Worm (Caenorhabditis elegans) whole organism, mixed stage, embryonic: ENCODE results near the gene pod-1.
A peak's percentile ranks its signal among the peaks of the same experiment; 100 is the strongest.

Experiments
- M03D4.4 ChIP-seq: sonication (generic microtip); optimal IDR thresholded peaks from 2 replicates; lab custom pipeline; 2017; ENCODE audit warnings: mild to moderate bottlenecking, missing genetic modification characterization, missing compliant biosample characterization
- bed-3 ChIP-seq: fragments of 200-800 bp; sonication (Bioruptor generic); optimal IDR thresholded peaks from 3 replicates; lab custom pipeline; 2018; ENCODE audit warnings: mild to moderate bottlenecking, missing genetic modification characterization, moderate library complexity, missing compliant biosample characterization
- blmp-1 ChIP-seq: fragments of 150-350 bp; optimal IDR thresholded peaks from 2 replicates; lab custom pipeline; 2014; ENCODE audit warnings: missing biosample characterization, missing genetic modification characterization
- ceh-39 ChIP-seq: fragments of 150-350 bp; optimal IDR thresholded peaks from 2 replicates; lab custom pipeline; 2014; ENCODE audit warnings: missing biosample characterization, missing genetic modification characterization
- ceh-43 ChIP-seq: fragments of 200-800 bp; sonication (Bioruptor generic); optimal IDR thresholded peaks from 2 replicates; lab custom pipeline; 2018; ENCODE audit warnings: mild to moderate bottlenecking, missing genetic modification characterization, moderate library complexity, missing compliant biosample characterization
- ceh-83 ChIP-seq: fragments of 200-800 bp; sonication (Bioruptor generic); optimal IDR thresholded peaks from 2 replicates; lab custom pipeline; 2018; ENCODE audit warnings: mild to moderate bottlenecking, missing genetic modification characterization, missing compliant biosample characterization
- ces-1 ChIP-seq: fragments of 150-350 bp; optimal IDR thresholded peaks from 2 replicates; lab custom pipeline; 2014; ENCODE audit warnings: missing biosample characterization, missing genetic modification reagents, missing genetic modification characterization
- cnd-1 ChIP-seq: fragments of 200-800 bp; sonication (Bioruptor generic); optimal IDR thresholded peaks from 2 replicates; lab custom pipeline; 2018; ENCODE audit warnings: mild to moderate bottlenecking, missing genetic modification characterization, missing compliant biosample characterization
- drap-1 ChIP-seq: fragments of 200-800 bp; sonication (Bioruptor generic); optimal IDR thresholded peaks from 3 replicates; lab custom pipeline; 2018; ENCODE audit warnings: mild to moderate bottlenecking, missing genetic modification characterization, missing compliant biosample characterization
- elt-1 ChIP-seq: sonication (generic microtip); optimal IDR thresholded peaks from 2 replicates; lab custom pipeline; 2017; ENCODE audit warnings: missing genetic modification characterization, mild to moderate bottlenecking, missing compliant biosample characterization, antibody characterized with exemption, moderate library complexity, borderline replicate concordance; ENCODE audit not compliant: insufficient read depth
- elt-3 ChIP-seq: fragments of 150-350 bp; optimal IDR thresholded peaks from 2 replicates; lab custom pipeline; 2014; ENCODE audit warnings: missing biosample characterization, missing genetic modification characterization
- ham-2 ChIP-seq: fragments of 200-800 bp; sonication (Bioruptor generic); optimal IDR thresholded peaks from 2 replicates; lab custom pipeline; 2018; ENCODE audit warnings: mild to moderate bottlenecking, missing genetic modification characterization, missing compliant biosample characterization
- hlh-1 ChIP-seq: fragments of 150-350 bp; optimal IDR thresholded peaks from 2 replicates; lab custom pipeline; 2014; ENCODE audit warnings: missing biosample characterization, missing genetic modification reagents, missing genetic modification characterization
- lin-13 ChIP-seq: fragments of 150-350 bp; optimal IDR thresholded peaks from 2 replicates; lab custom pipeline; 2014; ENCODE audit warnings: missing biosample characterization, missing genetic modification characterization
- lin-32 ChIP-seq: fragments of 200-800 bp; sonication (Bioruptor generic); optimal IDR thresholded peaks from 2 replicates; lab custom pipeline; 2018; ENCODE audit warnings: mild to moderate bottlenecking, missing genetic modification characterization, missing compliant biosample characterization
- lsy-2 ChIP-seq: fragments of 150-350 bp; optimal IDR thresholded peaks from 2 replicates; lab custom pipeline; 2014; ENCODE audit warnings: missing biosample characterization, missing genetic modification characterization
- mep-1 ChIP-seq: fragments of 150-350 bp; optimal IDR thresholded peaks from 2 replicates; lab custom pipeline; 2017; ENCODE audit warnings: missing biosample characterization, missing genetic modification reagents, missing genetic modification characterization, inconsistent platforms
- mls-2 ChIP-seq: sonication (generic microtip); optimal IDR thresholded peaks from 2 replicates; lab custom pipeline; 2016; ENCODE audit warnings: mild to moderate bottlenecking, missing genetic modification characterization, moderate library complexity, missing compliant biosample characterization
- nhr-12 ChIP-seq: fragments of 150-350 bp; optimal IDR thresholded peaks from 2 replicates; lab custom pipeline; 2014; ENCODE audit warnings: missing biosample characterization, missing genetic modification characterization
- nhr-2 ChIP-seq: fragments of 150-350 bp; optimal IDR thresholded peaks from 2 replicates; lab custom pipeline; 2014; ENCODE audit warnings: missing biosample characterization, missing genetic modification characterization
- nhr-237 ChIP-seq: fragments of 150-350 bp; optimal IDR thresholded peaks from 2 replicates; lab custom pipeline; 2014; ENCODE audit warnings: missing biosample characterization, missing genetic modification characterization
- nhr-28 ChIP-seq: fragments of 150-350 bp; optimal IDR thresholded peaks from 2 replicates; lab custom pipeline; 2014; ENCODE audit warnings: missing biosample characterization, missing genetic modification characterization
- nhr-76 ChIP-seq: sonication (generic microtip); optimal IDR thresholded peaks from 2 replicates; lab custom pipeline; 2017; ENCODE audit warnings: missing biosample characterization, missing genetic modification characterization
- pha-4 ChIP-seq: fragments of 150-350 bp; optimal IDR thresholded peaks from 2 replicates; lab custom pipeline; 2018; ENCODE audit warnings: missing biosample characterization, missing genetic modification reagents, missing genetic modification characterization
- sem-2 ChIP-seq: fragments of 200-800 bp; sonication (Bioruptor generic); optimal IDR thresholded peaks from 2 replicates; lab custom pipeline; 2018; ENCODE audit warnings: mild to moderate bottlenecking, missing genetic modification characterization, missing compliant biosample characterization
- snpc-4 ChIP-seq: fragments of 150-350 bp; optimal IDR thresholded peaks from 2 replicates; lab custom pipeline; 2014; ENCODE audit warnings: missing biosample characterization, missing genetic modification characterization
- sptf-1 ChIP-seq: sonication (generic microtip); optimal IDR thresholded peaks from 2 replicates; lab custom pipeline; 2017; ENCODE audit warnings: mild to moderate bottlenecking, missing genetic modification characterization, moderate library complexity, missing compliant biosample characterization
- tbx-8 ChIP-seq: fragments of 200-800 bp; sonication (Bioruptor generic); optimal IDR thresholded peaks from 2 replicates; lab custom pipeline; 2018; ENCODE audit warnings: mild to moderate bottlenecking, missing genetic modification characterization, moderate library complexity, missing compliant biosample characterization
- unc-120 ChIP-seq: sonication (generic microtip); optimal IDR thresholded peaks from 2 replicates; lab custom pipeline; 2017; ENCODE audit warnings: missing genetic modification characterization, missing compliant biosample characterization; ENCODE audit not compliant: poor library complexity, severe bottlenecking
- unc-62 ChIP-seq: fragments of 150-350 bp; optimal IDR thresholded peaks from 2 replicates; lab custom pipeline; 2014; ENCODE audit warnings: missing biosample characterization, missing genetic modification reagents, missing genetic modification characterization
- zip-8 ChIP-seq: fragments of 150-350 bp; optimal IDR thresholded peaks from 2 replicates; lab custom pipeline; 2014; ENCODE audit warnings: missing biosample characterization, missing genetic modification characterization

The pod-1 gene

DNA sequence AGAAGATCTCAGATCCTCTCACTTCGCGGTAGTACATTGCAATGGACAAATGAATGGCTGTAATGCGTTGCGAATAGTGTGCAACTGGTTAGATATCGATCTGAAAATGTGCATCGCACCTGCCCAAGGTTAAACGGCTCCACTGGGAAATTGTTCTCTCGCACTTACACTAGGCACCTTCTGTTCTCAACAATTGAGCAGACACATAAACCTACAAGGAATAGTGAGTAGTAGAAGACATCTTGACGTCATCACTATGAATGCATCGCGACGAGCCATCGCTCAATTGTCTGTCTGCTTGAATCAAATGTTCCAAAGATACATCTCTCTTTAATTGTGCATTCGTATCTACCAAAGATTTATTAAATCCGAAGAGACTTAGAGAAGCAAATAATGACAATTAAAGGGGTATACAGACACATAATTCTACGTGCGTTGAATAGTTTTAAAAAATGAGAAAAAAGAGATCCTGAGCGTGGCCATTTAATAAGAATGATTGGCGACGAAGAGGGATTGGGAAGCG is 39.1 kb upstream of the pod-1 start, which contains the start of gene T05D4.2:
T05D4.2 (minus strand) TSS at position 83 of the 523 bp plus-strand sequence.
- no peak for TF ChIP-seq elt-1
- TF ChIP-seq nhr-12 (tag; lab: Kevin White, UChicago) = no peak

DNA sequence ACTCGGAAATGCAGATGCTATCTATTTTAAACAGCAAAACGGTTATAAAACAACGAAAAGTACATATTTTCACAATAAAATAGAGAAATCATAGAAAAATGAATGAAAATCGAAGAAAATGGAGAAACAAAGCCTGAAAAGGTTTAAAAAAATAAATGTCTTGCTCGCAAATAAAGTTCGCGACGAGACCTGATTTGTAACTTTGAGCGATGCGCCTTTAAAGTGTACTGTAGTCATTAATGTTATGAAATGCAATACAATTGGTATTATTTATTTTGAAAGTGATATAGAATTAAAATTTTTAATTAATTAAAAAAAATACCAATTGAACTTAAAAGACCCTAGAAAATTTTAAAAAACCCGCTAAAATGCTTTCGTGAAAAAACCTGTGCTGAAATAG is 37.3 kb upstream of the pod-1 start:
- TF ChIP-seq nhr-2 (tag; lab: Kevin White, UChicago) (no peak), lin-32 (GFP tag; lab: Kevin White, UChicago) (no peak), tbx-8 (no peak), bed-3 (no peak), ces-1 (GFP tag; lab: Kevin White, UChicago) (no peak), ceh-39 (tag; lab: Kevin White, UChicago) (no peak), elt-1 (no peak), lsy-2 (tag; lab: Kevin White, UChicago) (no peak), nhr-76 (no peak), cnd-1 (tag; lab: Kevin White, UChicago) (no peak), nhr-12 (tag; lab: Kevin White, UChicago) (no peak), zip-8 (tag; lab: Kevin White, UChicago) (no peak), snpc-4 (tag; lab: Kevin White, UChicago) (no peak), pha-4 (tag; lab: Kevin White, UChicago) (no peak), unc-120 (tag; lab: Kevin White, UChicago) (no peak), ceh-43 (no peak), mep-1 (tag; lab: Kevin White, UChicago) (no peak), M03D4.4 (no peak), ceh-83 (GFP tag; lab: Kevin White, UChicago) (no peak), sem-2 (no peak)

DNA sequence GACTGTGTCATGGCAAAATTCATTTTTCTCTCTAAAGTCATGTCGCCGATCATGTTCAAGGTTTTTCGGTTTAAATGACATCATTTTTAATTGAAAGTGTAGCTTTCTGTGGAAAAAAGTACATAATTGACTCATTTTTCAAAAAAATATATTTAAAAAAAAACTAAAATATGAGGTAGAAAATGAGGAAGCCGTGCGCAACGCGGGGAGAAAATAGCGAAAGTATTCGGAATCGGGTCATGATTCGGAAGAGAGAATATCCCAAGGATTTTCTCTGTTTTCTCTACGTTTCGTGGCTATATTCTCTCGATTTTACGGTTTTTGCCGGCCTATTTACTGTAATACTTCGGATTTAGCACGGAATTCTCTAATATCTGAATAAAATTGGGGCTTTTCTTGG is 36.8 kb upstream of the pod-1 start:
- TF ChIP-seq drap-1 (GFP tag; lab: Kevin White, UChicago) (no peak), ham-2 (GFP tag; lab: Kevin White, UChicago) (peak; percentile 67), blmp-1 (tag; lab: Kevin White, UChicago) (peak; percentile 91)

DNA sequence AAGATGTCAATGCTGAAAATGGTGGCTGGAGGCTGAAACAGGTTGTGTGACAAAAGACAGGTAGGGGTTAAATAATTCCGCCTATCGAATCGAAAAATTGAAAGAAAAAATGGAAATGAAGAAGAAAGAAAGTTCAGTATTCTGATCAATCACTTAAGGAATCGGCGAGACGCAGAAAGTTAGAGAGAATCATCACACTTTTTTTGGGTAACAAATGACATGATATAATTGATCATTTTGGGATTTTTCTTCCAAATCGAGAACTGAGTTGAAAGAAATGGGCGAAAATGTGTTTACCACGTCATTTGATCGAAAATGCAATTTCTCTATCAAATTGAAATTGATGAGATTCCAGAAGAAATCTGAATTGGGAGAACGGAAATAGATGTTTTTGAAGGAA is 32.1 kb upstream of the pod-1 start:
- no peak for TF ChIP-seq nhr-28 (tag; lab: Kevin White, UChicago)
- TF ChIP-seq pha-4 (tag; lab: Kevin White, UChicago) = no peak
- no peak for TF ChIP-seq zip-8 (tag; lab: Kevin White, UChicago)
- TF ChIP-seq M03D4.4 = no peak
- TF ChIP-seq ces-1 (GFP tag; lab: Kevin White, UChicago) = no peak
- no peak for TF ChIP-seq sem-2
- no peak for TF ChIP-seq sptf-1 (tag; lab: Kevin White, UChicago)
- TF ChIP-seq snpc-4 (tag; lab: Kevin White, UChicago) = no peak
- no peak for TF ChIP-seq mls-2
- TF ChIP-seq cnd-1 (tag; lab: Kevin White, UChicago) = no peak
- TF ChIP-seq lsy-2 (tag; lab: Kevin White, UChicago) = no peak
- TF ChIP-seq blmp-1 (tag; lab: Kevin White, UChicago) = no peak
- TF ChIP-seq ceh-83 (GFP tag; lab: Kevin White, UChicago) = no peak
- no peak for TF ChIP-seq unc-62 (GFP tag; lab: Kevin White, UChicago)
- no peak for TF ChIP-seq nhr-12 (tag; lab: Kevin White, UChicago)
- no peak for TF ChIP-seq nhr-76
- no peak for TF ChIP-seq lin-13 (tag; lab: Kevin White, UChicago)
- no peak for TF ChIP-seq tbx-8
- TF ChIP-seq nhr-237 (tag; lab: Kevin White, UChicago) = no peak

DNA sequence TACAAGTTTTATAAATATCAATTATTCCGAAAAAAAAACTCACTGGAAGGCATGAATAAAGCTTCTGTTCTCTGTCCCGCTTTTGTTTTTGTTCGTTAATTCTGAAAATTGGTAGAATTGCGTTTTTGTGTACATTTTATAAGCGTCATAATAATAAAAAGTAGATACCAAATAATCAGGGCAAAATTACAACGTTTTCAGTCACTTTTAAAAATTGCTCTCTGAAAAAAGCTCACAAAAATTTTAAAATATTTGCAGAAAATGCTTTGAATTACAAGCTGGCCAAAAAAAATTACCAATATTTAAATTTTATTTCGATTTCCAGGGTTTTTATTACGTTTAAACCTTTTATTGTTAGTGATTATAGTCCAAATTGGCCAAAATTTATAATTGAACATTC is 31.3 kb upstream of the pod-1 start, which contains the start of gene scav-2:
scav-2 (minus strand) TSS at position 101 of the 400 bp plus-strand sequence.
- TF ChIP-seq ces-1 (GFP tag; lab: Kevin White, UChicago) (no peak), elt-3 (tag; lab: Kevin White, UChicago) (no peak), bed-3 (no peak), sptf-1 (tag; lab: Kevin White, UChicago) (no peak), unc-62 (GFP tag; lab: Kevin White, UChicago) (no peak), cnd-1 (tag; lab: Kevin White, UChicago) (no peak), hlh-1 (tag; lab: Kevin White, UChicago) (no peak), lsy-2 (tag; lab: Kevin White, UChicago) (no peak)
